Fruit fly (Drosophila melanogaster) whole organism, embryonic: Measurements from ENCODE around the gene CG15877.

Experiments used
- Adf1 ChIP-seq: fragments of 200-800 bp; sonication (Bioruptor generic); IDR thresholded peaks from 2 replicates; pipeline ENCODE4 v1.3.6; 2022; ENCODE audit warnings: missing biosample characterization, missing genetic modification characterization
- Bgb ChIP-seq: fragments of 200-800 bp; sonication (Bioruptor generic); IDR thresholded peaks from 2 replicates; pipeline ENCODE4 v1.3.6; 2022; ENCODE audit warnings: missing biosample characterization, missing genetic modification characterization; ENCODE audit not compliant: partially characterized antibody
- Blimp-1 ChIP-seq: fragments of 200-800 bp; sonication (Bioruptor generic); optimal IDR thresholded peaks from 3 replicates; lab custom pipeline; 2018; ENCODE audit warnings: missing biosample characterization, missing genetic modification characterization, mild to moderate bottlenecking, moderate library complexity, missing genetic modification reagents
- CG12769 ChIP-seq: fragments of 200-800 bp; sonication (Bioruptor generic); optimal IDR thresholded peaks from 2 replicates; lab custom pipeline; 2019; ENCODE audit warnings: missing biosample characterization, mild to moderate bottlenecking, missing genetic modification characterization, moderate library complexity
- CG13296 ChIP-seq: fragments of 200-800 bp; sonication (Bioruptor generic); optimal IDR thresholded peaks from 3 replicates; lab custom pipeline; 2018; ENCODE audit warnings: missing biosample characterization, mild to moderate bottlenecking, missing genetic modification characterization
- CG13424 ChIP-seq: fragments of 200-800 bp; sonication (Bioruptor generic); optimal IDR thresholded peaks from 2 replicates; lab custom pipeline; 2019; ENCODE audit warnings: missing biosample characterization, mild to moderate bottlenecking, missing genetic modification characterization, moderate library complexity
- CG2120 ChIP-seq: fragments of 200-800 bp; sonication (Bioruptor generic); optimal IDR thresholded peaks from 3 replicates; lab custom pipeline; 2016; ENCODE audit warnings: missing biosample characterization, missing genetic modification characterization
- CG30403 ChIP-seq: fragments of 200-800 bp; sonication (Bioruptor generic); optimal IDR thresholded peaks from 3 replicates; lab custom pipeline; 2016; ENCODE audit warnings: missing biosample characterization, missing genetic modification characterization
- CG31388 ChIP-seq: fragments of 200-800 bp; sonication (Bioruptor generic); optimal IDR thresholded peaks from 2 replicates; lab custom pipeline; 2016; ENCODE audit warnings: missing biosample characterization, missing genetic modification characterization
- CG3163 ChIP-seq: fragments of 200-800 bp; sonication (Bioruptor generic); optimal IDR thresholded peaks from 3 replicates; lab custom pipeline; 2016; ENCODE audit warnings: missing biosample characterization, missing genetic modification characterization
- CG4424 ChIP-seq: fragments of 200-800 bp; sonication (Bioruptor generic); optimal IDR thresholded peaks from 3 replicates; lab custom pipeline; 2016; ENCODE audit warnings: missing biosample characterization, missing genetic modification characterization
- CG6791 ChIP-seq: fragments of 200-800 bp; sonication (Bioruptor generic); IDR thresholded peaks from 3 replicates; pipeline ENCODE4 v1.3.6; 2022; ENCODE audit warnings: missing biosample characterization, missing genetic modification characterization; ENCODE audit not compliant: partially characterized antibody
- CG8089 ChIP-seq: fragments of 200-800 bp; sonication (Bioruptor generic); optimal IDR thresholded peaks from 3 replicates; lab custom pipeline; 2016; ENCODE audit warnings: missing biosample characterization, missing genetic modification characterization
- CG8359 ChIP-seq: fragments of 200-800 bp; sonication (Bioruptor generic); optimal IDR thresholded peaks from 2 replicates; lab custom pipeline; 2017; ENCODE audit warnings: missing biosample characterization, mild to moderate bottlenecking, missing genetic modification characterization, borderline replicate concordance
- CG8924 ChIP-seq: fragments of 200-800 bp; optimal IDR thresholded peaks from 3 replicates; lab custom pipeline; 2019; ENCODE audit warnings: missing biosample characterization, mild to moderate bottlenecking, missing genetic modification characterization, moderate library complexity
- CG9437 ChIP-seq: fragments of 200-800 bp; sonication (Bioruptor generic); optimal IDR thresholded peaks from 2 replicates; lab custom pipeline; 2018; ENCODE audit warnings: missing biosample characterization, mild to moderate bottlenecking, missing genetic modification characterization
- CG9876 ChIP-seq: fragments of 200-800 bp; sonication (Bioruptor generic); optimal IDR thresholded peaks from 2 replicates; lab custom pipeline; 2016; ENCODE audit warnings: missing biosample characterization, missing genetic modification characterization
- Doc2 ChIP-seq: fragments of 200-800 bp; sonication (Bioruptor generic); IDR thresholded peaks from 2 replicates; pipeline ENCODE4 v1.3.6; 2022; ENCODE audit warnings: missing biosample characterization, missing genetic modification characterization
- ERR ChIP-seq: fragments of 200-800 bp; sonication (Bioruptor generic); optimal IDR thresholded peaks from 2 replicates; lab custom pipeline; 2016; ENCODE audit warnings: missing biosample characterization, missing genetic modification characterization
- Lhr ChIP-seq: fragments of 200-800 bp; sonication (Bioruptor generic); optimal IDR thresholded peaks from 3 replicates; lab custom pipeline; 2017; ENCODE audit warnings: mild to moderate bottlenecking, missing biosample characterization, missing genetic modification reagents, missing genetic modification characterization
- Meics ChIP-seq: fragments of 200-800 bp; sonication (Bioruptor generic); optimal IDR thresholded peaks from 2 replicates; lab custom pipeline; 2017; ENCODE audit warnings: missing biosample characterization, mild to moderate bottlenecking, missing genetic modification characterization
- Neu2 ChIP-seq: fragments of 200-800 bp; sonication (Bioruptor generic); optimal IDR thresholded peaks from 3 replicates; lab custom pipeline; 2016; ENCODE audit warnings: missing biosample characterization, missing genetic modification characterization, borderline replicate concordance
- NfI ChIP-seq: fragments of 200-800 bp; sonication (Bioruptor generic); optimal IDR thresholded peaks from 3 replicates; lab custom pipeline; 2018; ENCODE audit warnings: missing biosample characterization, mild to moderate bottlenecking, missing genetic modification characterization, moderate library complexity
- Ravus ChIP-seq: fragments of 200-800 bp; sonication (Bioruptor generic); IDR thresholded peaks from 2 replicates; pipeline ENCODE4 v1.3.6; 2022; ENCODE audit warnings: missing biosample characterization, missing genetic modification characterization
- Rfx ChIP-seq: fragments of 200-800 bp; sonication (Bioruptor generic); IDR thresholded peaks from 2 replicates; pipeline ENCODE4 v1.3.6; 2022; ENCODE audit warnings: missing biosample characterization, missing genetic modification characterization
- Six4 ChIP-seq: fragments of 200-800 bp; sonication (Bioruptor generic); optimal IDR thresholded peaks from 2 replicates; lab custom pipeline; 2016; ENCODE audit warnings: missing biosample characterization, missing genetic modification characterization
- abd-A ChIP-seq: fragments of 200-800 bp; sonication (Bioruptor generic); optimal IDR thresholded peaks from 3 replicates; lab custom pipeline; 2019; ENCODE audit warnings: missing biosample characterization, mild to moderate bottlenecking, missing genetic modification characterization, moderate library complexity
- aop ChIP-seq: fragments of 200-800 bp; sonication (Bioruptor generic); IDR thresholded peaks from 2 replicates; pipeline ENCODE4 v1.3.6; 2022; ENCODE audit warnings: missing biosample characterization, missing genetic modification characterization
- chinmo ChIP-seq: fragments of 200-800 bp; sonication (Bioruptor generic); IDR thresholded peaks from 4 replicates; pipeline ENCODE4 v1.3.6; 2022; ENCODE audit warnings: missing biosample characterization, missing genetic modification characterization; ENCODE audit not compliant: partially characterized antibody
- croc ChIP-seq: fragments of 200-800 bp; sonication (Bioruptor generic); conservative IDR thresholded peaks from 3 replicates; pipeline ENCODE4 v1.3.6; 2022; ENCODE audit warnings: missing biosample characterization, missing genetic modification characterization
- eve ChIP-seq, 2 experiments: fragments of >200 bp; optimal IDR thresholded peaks; 2 replicates each; lab custom pipeline; 2017; ENCODE audit warnings: missing biosample characterization in 2 of 2, missing genetic modification characterization in 2 of 2
- gcm ChIP-seq: fragments of 200-800 bp; sonication (Bioruptor generic); optimal IDR thresholded peaks from 2 replicates; lab custom pipeline; 2019; ENCODE audit warnings: missing biosample characterization, mild to moderate bottlenecking, missing genetic modification characterization, moderate library complexity
- gt ChIP-seq: fragments of 200-800 bp; sonication (Bioruptor generic); IDR thresholded peaks from 2 replicates; pipeline ENCODE4 v1.3.6; 2022; ENCODE audit warnings: missing biosample characterization, missing genetic modification characterization
- her ChIP-seq: fragments of 200-800 bp; sonication (Bioruptor generic); optimal IDR thresholded peaks from 2 replicates; lab custom pipeline; 2016; ENCODE audit warnings: missing biosample characterization, missing genetic modification characterization
- hkb ChIP-seq, 2 experiments: fragments of 200-800 bp in 1 of 2; fragments of >200 bp in 1 of 2; sonication (Bioruptor generic) in 1 of 2; IDR thresholded peaks in 1 of 2; optimal IDR thresholded peaks in 1 of 2; 2 replicates each; pipeline versions ENCODE4 v1.3.6 to Lab custom; 2017 to 2022; ENCODE audit warnings: missing biosample characterization in 1 of 2, missing genetic modification characterization in 1 of 2
- lilli ChIP-seq: fragments of 200-800 bp; sonication (Bioruptor generic); optimal IDR thresholded peaks from 3 replicates; lab custom pipeline; 2016; ENCODE audit warnings: missing biosample characterization, missing genetic modification characterization
- nerfin-1 ChIP-seq: fragments of 200-800 bp; sonication (Bioruptor generic); optimal IDR thresholded peaks from 3 replicates; lab custom pipeline; 2019; ENCODE audit warnings: missing biosample characterization, mild to moderate bottlenecking, missing genetic modification characterization, moderate library complexity
- nerfin-2 ChIP-seq: fragments of 200-800 bp; sonication (Bioruptor generic); IDR thresholded peaks from 2 replicates; pipeline ENCODE4 v1.3.6; 2022; ENCODE audit warnings: missing biosample characterization, missing genetic modification characterization; ENCODE audit not compliant: partially characterized antibody
- onecut ChIP-seq: fragments of 200-800 bp; sonication (Bioruptor generic); IDR thresholded peaks from 2 replicates; pipeline ENCODE4 v1.3.6; 2022; ENCODE audit warnings: missing biosample characterization, missing genetic modification characterization
- otp ChIP-seq: fragments of 200-800 bp; sonication (Bioruptor generic); IDR thresholded peaks from 3 replicates; pipeline ENCODE4, ENCODE4 v1.3.6; 2022; ENCODE audit warnings: missing biosample characterization, missing genetic modification characterization
- psq ChIP-seq: fragments of 200-800 bp; sonication (Bioruptor generic); optimal IDR thresholded peaks from 2 replicates; lab custom pipeline; 2017; ENCODE audit warnings: missing biosample characterization, missing genetic modification characterization
- ro ChIP-seq: fragments of 200-800 bp; sonication (Bioruptor generic); IDR thresholded peaks from 2 replicates; pipeline ENCODE4 v1.3.6; 2022; ENCODE audit warnings: missing biosample characterization, missing genetic modification characterization
- slou ChIP-seq: fragments of 200-800 bp; sonication (Bioruptor generic); optimal IDR thresholded peaks from 3 replicates; lab custom pipeline; 2016; ENCODE audit warnings: missing biosample characterization, missing genetic modification characterization
- stwl ChIP-seq: fragments of 200-800 bp; sonication (Bioruptor generic); optimal IDR thresholded peaks from 3 replicates; lab custom pipeline; 2018; ENCODE audit warnings: missing biosample characterization, mild to moderate bottlenecking, missing genetic modification characterization, moderate library complexity
- toy ChIP-seq: fragments of 200-800 bp; sonication (Bioruptor generic); IDR thresholded peaks from 2 replicates; pipeline ENCODE4 v1.3.6; 2022; ENCODE audit warnings: missing biosample characterization, missing genetic modification characterization
- tup ChIP-seq: fragments of 200-800 bp; sonication (Bioruptor generic); optimal IDR thresholded peaks from 2 replicates; lab custom pipeline; 2016; ENCODE audit warnings: missing biosample characterization, mild to moderate bottlenecking, missing genetic modification characterization, moderate library complexity
- zen ChIP-seq: fragments of 200-800 bp; sonication (Bioruptor generic); optimal IDR thresholded peaks from 3 replicates; lab custom pipeline; 2018; ENCODE audit warnings: missing biosample characterization, mild to moderate bottlenecking, missing genetic modification characterization, moderate library complexity
- zen2 ChIP-seq: fragments of 200-800 bp; sonication (Bioruptor generic); IDR thresholded peaks from 3 replicates; pipeline ENCODE4 v1.3.6; 2022; ENCODE audit warnings: missing biosample characterization, missing genetic modification characterization; ENCODE audit not compliant: partially characterized antibody
- zfh2 ChIP-seq: fragments of 200-800 bp; sonication (Bioruptor generic); optimal IDR thresholded peaks from 2 replicates; lab custom pipeline; 2016; ENCODE audit warnings: missing biosample characterization, missing genetic modification characterization

Gene CG15877

DNA sequence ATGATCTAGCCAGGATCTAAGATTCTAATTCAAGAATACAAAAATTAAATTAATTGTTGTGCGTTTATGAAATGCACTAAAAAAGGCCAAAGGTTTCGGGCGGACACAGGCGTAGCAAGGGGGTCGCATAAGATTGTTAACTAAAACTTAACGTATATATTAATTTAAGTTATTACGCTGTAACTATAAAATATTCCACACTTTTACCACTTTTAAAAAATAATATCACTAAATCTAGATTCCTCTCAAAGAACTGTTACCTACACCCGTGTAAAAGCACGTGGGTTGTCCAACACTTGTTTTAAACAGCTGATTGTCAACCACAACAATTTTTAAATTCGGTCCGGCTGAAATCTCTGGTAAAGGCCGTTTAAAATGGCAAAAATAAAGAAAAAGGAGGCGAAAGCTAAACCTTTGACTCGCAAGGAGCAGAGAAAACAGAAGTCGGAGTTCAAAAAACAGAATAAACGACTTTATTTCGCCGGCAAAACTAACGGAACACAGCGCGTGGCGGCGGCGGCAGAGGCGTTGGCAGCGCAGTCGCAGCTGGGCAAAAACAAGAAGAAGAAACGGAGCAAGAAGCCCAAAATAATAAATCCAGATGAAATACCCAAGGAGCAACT is 3.8 kb downstream of the CG15877 start, which contains the start of the genes mRpL23 and CG9004 (continued):
- peak; percentile 97 for TF ChIP-seq Lhr (GFP tag; lab: Kevin White, UChicago)
- TF ChIP-seq CG8089 (GFP tag; lab: Kevin White, UChicago): peak; percentile 97
- peak; percentile 96 for TF ChIP-seq psq (GFP tag; lab: Kevin White, UChicago)
- peak; percentile 96 for TF ChIP-seq ERR (GFP tag; lab: Kevin White, UChicago)
- TF ChIP-seq abd-A (tag; lab: Kevin White, UChicago): peak; percentile 90
- no peak for TF ChIP-seq zen2
- peak; percentile 98 for TF ChIP-seq CG13296
- peak; percentile 97 for TF ChIP-seq onecut (GFP tag; lab: Robert Waterston, UW)
- peak; percentile 99 for TF ChIP-seq Six4 (GFP tag; lab: Kevin White, UChicago)
- TF ChIP-seq CG13424 (tag; lab: Kevin White, UChicago): peak; percentile 99
- TF ChIP-seq gcm (GFP tag; lab: Kevin White, UChicago): peak; percentile 98
- peak; percentile 99 for TF ChIP-seq CG12769 (tag; lab: Kevin White, UChicago)
- peak; percentile 97 for TF ChIP-seq Adf1 (GFP tag; lab: Robert Waterston, UW)
- TF ChIP-seq Bgb (GFP tag; lab: Robert Waterston, UW): 0 out of 2 replicates have a peak, but pooled peaks have one; percentile 30
- no peak for TF ChIP-seq chinmo (GFP tag; lab: Robert Waterston, UW)
- peak; percentile 100 for TF ChIP-seq Rfx (GFP tag; lab: Robert Waterston, UW)
- peak; percentile 92 for TF ChIP-seq Neu2 (GFP tag; lab: Kevin White, UChicago)
- peak; percentile 99 for TF ChIP-seq slou (GFP tag; lab: Kevin White, UChicago)
- TF ChIP-seq nerfin-1 (tag; lab: Kevin White, UChicago): peak; percentile 97
- peak; percentile 99 for TF ChIP-seq CG8924 (tag; lab: Kevin White, UChicago)
- TF ChIP-seq NfI (GFP tag; lab: Kevin White, UChicago): peak; percentile 99
- peak; percentile 99 for TF ChIP-seq croc
- peak; percentile 96 for TF ChIP-seq CG9876 (GFP tag; lab: Kevin White, UChicago)
- TF ChIP-seq her (GFP tag; lab: Kevin White, UChicago): peak; percentile 94
- peak; percentile 99 for TF ChIP-seq zen (tag; lab: Kevin White, UChicago)
- peak; percentile 99 for TF ChIP-seq CG4424 (GFP tag; lab: Kevin White, UChicago)
- peak; percentile 100 for TF ChIP-seq lilli
- peak in 1 of 2 experiments; percentile 48 for TF ChIP-seq eve (GFP tag; optimal IDR thresholded peaks at IDR 0.05; lab: Kevin White, UChicago)
- peak; percentile 99 for TF ChIP-seq gt (GFP tag; lab: Robert Waterston, UW)
- peak; percentile 100 for TF ChIP-seq CG2120
- no peak for TF ChIP-seq nerfin-2 (GFP tag; lab: Robert Waterston, UW)
- peak; percentile 98 for TF ChIP-seq aop (GFP tag; lab: Robert Waterston, UW)
- peak; percentile 87 for TF ChIP-seq CG3163 (GFP tag; lab: Kevin White, UChicago)
- peak; percentile 88 for TF ChIP-seq stwl (tag; lab: Kevin White, UChicago)
- peak; percentile 94 for TF ChIP-seq CG9437
- peak; percentile 100 for TF ChIP-seq CG30403 (GFP tag; lab: Kevin White, UChicago)
- peak; percentile 99 for TF ChIP-seq Meics (GFP tag; lab: Kevin White, UChicago)
- peak; percentile 99 for TF ChIP-seq Doc2
- TF ChIP-seq Blimp-1: peak; percentile 98
- no peak for TF ChIP-seq CG6791 (GFP tag; lab: Robert Waterston, UW)
- TF ChIP-seq CG31388 (GFP tag; lab: Kevin White, UChicago): peak; percentile 99
- peak; percentile 98 for TF ChIP-seq tup
- TF ChIP-seq zfh2 (GFP tag; lab: Kevin White, UChicago): peak; percentile 99
- TF ChIP-seq CG8359: peak; percentile 93
- peak; percentile 99 for TF ChIP-seq Ravus (GFP tag; lab: Robert Waterston, UW)
- peak; percentile 99 for TF ChIP-seq toy
- TF ChIP-seq hkb (optimal IDR thresholded peaks at IDR 0.05; lab: Kevin White, UChicago): peak; percentile 6
- peak; percentile 99 for TF ChIP-seq hkb (GFP tag; IDR thresholded peaks at IDR 0.05; lab: Robert Waterston, UW)
- TF ChIP-seq otp (GFP tag; lab: Robert Waterston, UW): peak; percentile 99
- peak; percentile 99 for TF ChIP-seq ro (GFP tag; lab: Robert Waterston, UW)
